Worm (Caenorhabditis elegans): Measurements from ENCODE around the gene fbxb-14.
A peak's percentile ranks its signal among the peaks of the same experiment; 100 is the strongest.

The fbxb-14 gene

DNA sequence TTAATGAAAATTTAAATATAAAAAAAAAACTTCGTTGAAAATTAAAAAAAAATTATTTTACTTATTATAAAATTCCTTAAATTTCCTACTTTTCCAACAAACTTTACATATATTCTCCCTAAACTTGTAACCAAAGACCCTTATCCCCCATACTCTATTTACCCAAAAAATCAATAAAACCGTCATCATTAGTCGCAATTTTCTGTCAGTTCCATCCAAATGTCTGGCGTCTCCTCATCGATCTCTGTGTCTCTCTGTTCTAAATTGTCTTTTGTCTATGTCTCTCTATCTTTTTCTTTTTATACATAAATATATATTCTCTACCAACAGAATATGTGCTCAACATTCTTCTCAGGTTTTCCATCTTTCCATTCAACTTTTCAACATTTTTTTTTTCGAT is 27.2 kb downstream of the fbxb-14 start:
- TF ChIP-seq hlh-6 (tag; optimal IDR thresholded peaks at IDR 0.05) (no peak), unc-55 (GFP tag; optimal IDR thresholded peaks at IDR 0.05) (peak; percentile 9), ceh-48 (tag; optimal IDR thresholded peaks at IDR 0.05) (peak; percentile 22)

DNA sequence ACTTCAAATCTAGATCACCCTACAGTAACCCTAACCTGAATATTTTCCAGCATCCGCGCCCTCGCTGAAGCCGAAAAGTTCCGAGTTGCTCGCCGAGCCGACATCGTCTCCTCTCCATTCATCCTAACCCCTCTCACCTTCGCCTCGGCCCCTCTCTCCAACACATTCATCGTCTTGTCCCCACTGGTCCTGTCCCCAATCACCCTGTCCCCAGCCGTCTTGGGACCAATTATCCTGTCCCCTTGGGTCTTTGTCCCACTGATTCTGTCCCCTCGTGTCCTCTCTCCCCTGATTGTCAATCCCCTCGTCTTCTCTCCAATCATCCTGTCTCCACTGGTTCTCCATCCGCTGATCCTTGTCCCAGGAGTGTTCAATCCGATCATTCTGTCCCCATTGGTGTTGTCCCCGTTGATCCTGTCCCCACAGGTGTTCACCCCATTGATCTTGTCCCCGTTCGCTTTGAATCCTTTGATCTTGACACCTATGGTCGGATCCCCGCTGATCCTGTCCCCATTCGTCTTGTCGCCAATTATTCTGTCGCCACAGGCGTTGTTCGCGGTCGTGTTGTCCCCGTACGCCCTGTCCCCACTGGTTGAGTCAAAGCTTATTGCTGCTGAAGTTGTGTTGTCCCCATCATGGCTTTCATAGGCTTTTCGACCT is 31.2 kb downstream of the fbxb-14 start, which contains the start of gene lips-7:
lips-7 (plus strand) TSS at position 610 of the 660 bp plus-strand sequence.
- peak; percentile 10 for TF ChIP-seq C38D4.7 (GFP tag; optimal IDR thresholded peaks at IDR 0.05)
- TF ChIP-seq mec-3 (tag; optimal IDR thresholded peaks at IDR 0.05; ENCODE audit: borderline replicate concordance) = no peak
- TF ChIP-seq C08G9.2 (tag; optimal IDR thresholded peaks at IDR 0.05) = peak; percentile 11
- no peak for TF ChIP-seq fkh-10 (GFP tag; optimal IDR thresholded peaks at IDR 0.05)
- no peak for TF ChIP-seq dmd-4 (tag; optimal IDR thresholded peaks at IDR 0.05; ENCODE audit: borderline replicate concordance)
- peak; percentile 49 for TF ChIP-seq hlh-6 (tag; optimal IDR thresholded peaks at IDR 0.05)
- TF ChIP-seq pqm-1 (tag; optimal IDR thresholded peaks at IDR 0.05) = no peak
- TF ChIP-seq ceh-34 (tag; optimal IDR thresholded peaks at IDR 0.05) = no peak
- TF ChIP-seq ceh-24 (tag; optimal IDR thresholded peaks at IDR 0.05) = no peak
- TF ChIP-seq ceh-9 (tag; optimal IDR thresholded peaks at IDR 0.05) = no peak
- no peak for TF ChIP-seq tbx-7 (tag; optimal IDR thresholded peaks at IDR 0.05)

DNA sequence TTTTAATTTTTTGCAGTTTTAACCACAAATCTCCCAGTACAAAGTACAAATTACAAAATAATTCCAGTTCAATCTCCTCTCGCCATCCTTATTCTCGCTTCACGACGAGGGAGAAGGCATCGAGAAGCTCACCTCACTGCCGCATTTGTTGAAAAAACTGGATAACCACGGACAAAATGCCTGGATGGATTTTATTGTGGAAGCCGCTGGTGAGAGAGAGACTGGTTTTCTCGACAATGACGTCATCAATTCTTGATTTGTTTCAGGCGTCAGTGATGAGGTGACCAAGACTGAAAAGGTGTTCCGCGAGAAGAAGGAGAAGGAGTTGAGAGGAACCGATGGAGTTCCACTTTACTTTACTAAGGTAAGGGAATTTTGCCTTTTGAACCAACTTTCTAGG is 33.0 kb downstream of the fbxb-14 start:
- TF ChIP-seq fax-1 (tag; optimal IDR thresholded peaks at IDR 0.05) (no peak), unc-55 (GFP tag; optimal IDR thresholded peaks at IDR 0.05) (no peak), ceh-30 (tag; optimal IDR thresholded peaks at IDR 0.05) (no peak), madf-2 (tag; optimal IDR thresholded peaks at IDR 0.05) (no peak), C08G9.2 (tag; optimal IDR thresholded peaks at IDR 0.05) (no peak), hlh-6 (tag; optimal IDR thresholded peaks at IDR 0.05) (no peak), ceh-18 (tag; optimal IDR thresholded peaks at IDR 0.05) (no peak), unc-86 (tag; optimal IDR thresholded peaks at IDR 0.05) (no peak), pax-1 (tag; optimal IDR thresholded peaks at IDR 0.05) (no peak), pqm-1 (tag; optimal IDR thresholded peaks at IDR 0.05) (no peak), lim-6 (tag; optimal IDR thresholded peaks at IDR 0.05) (no peak), ceh-9 (tag; optimal IDR thresholded peaks at IDR 0.05) (no peak), ttx-3 (tag; optimal IDR thresholded peaks at IDR 0.05) (no peak), ahr-1 (tag; optimal IDR thresholded peaks at IDR 0.05) (no peak), pag-3 (tag; optimal IDR thresholded peaks at IDR 0.05; ENCODE audit: borderline replicate concordance) (no peak), che-1 (tag; optimal IDR thresholded peaks at IDR 0.05) (no peak), fkh-10 (GFP tag; optimal IDR thresholded peaks at IDR 0.05) (no peak)

DNA sequence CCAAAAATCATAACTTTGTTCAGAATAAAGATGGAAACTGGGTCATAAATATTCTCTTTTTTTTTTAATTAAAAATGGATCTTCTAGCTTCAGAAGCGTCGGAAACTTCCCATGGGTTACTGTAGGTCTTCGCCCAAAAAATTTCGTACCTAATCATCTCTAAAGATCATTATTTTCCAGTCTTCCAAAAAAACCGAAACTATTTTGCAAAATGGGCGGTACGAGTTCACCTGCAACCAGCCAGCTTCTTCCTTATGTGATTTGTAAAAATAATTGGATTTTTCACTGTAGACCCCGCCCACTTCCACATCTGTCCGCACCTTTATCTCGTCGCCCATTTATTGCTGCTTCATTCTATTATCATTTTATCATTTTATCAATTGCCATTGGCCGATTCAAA is 36.1 kb downstream of the fbxb-14 start, which contains the start of gene mlt-10:
mlt-10 (plus strand) TSS at position 301 of the 400 bp plus-strand sequence.
- no peak for TF ChIP-seq hlh-8 (tag; optimal IDR thresholded peaks at IDR 0.05)

DNA sequence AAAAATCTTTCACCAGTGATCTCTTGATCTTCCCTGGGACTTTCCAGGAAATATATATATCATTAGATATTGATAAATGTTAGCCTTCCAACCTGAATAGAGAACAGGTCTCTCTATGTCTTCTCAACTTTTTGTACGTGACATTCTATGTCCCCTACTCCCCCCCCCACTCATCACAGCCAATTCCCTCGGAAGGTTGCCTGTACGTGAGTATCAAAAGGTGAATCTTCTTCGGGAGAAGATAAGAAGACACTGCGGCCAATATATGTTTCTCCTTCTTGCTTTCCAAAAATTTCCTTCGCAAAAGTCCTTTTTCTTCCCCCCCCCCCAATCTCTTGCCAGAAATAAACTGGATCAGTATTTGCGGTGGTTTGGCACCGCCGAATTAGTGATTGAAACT is 40.1 kb downstream of the fbxb-14 start:
- TF ChIP-seq lin-11 (tag; optimal IDR thresholded peaks at IDR 0.05) (no peak), pros-1 (tag; optimal IDR thresholded peaks at IDR 0.05) (no peak), ceh-34 (tag; optimal IDR thresholded peaks at IDR 0.05) (no peak), rnt-1 (tag; optimal IDR thresholded peaks at IDR 0.05) (no peak), sox-2 (GFP tag; IDR thresholded peaks at IDR 0.05) (no peak), F13H6.1 (tag; optimal IDR thresholded peaks at IDR 0.05) (no peak), pqm-1 (tag; optimal IDR thresholded peaks at IDR 0.05) (no peak), unc-3 (GFP tag; conservative IDR thresholded peaks at IDR 0.05) (no peak), unc-3 (tag; optimal IDR thresholded peaks at IDR 0.05) (no peak), lim-6 (tag; optimal IDR thresholded peaks at IDR 0.05) (no peak), hlh-6 (tag; optimal IDR thresholded peaks at IDR 0.05) (no peak), ceh-9 (tag; optimal IDR thresholded peaks at IDR 0.05) (no peak), ceh-18 (tag; optimal IDR thresholded peaks at IDR 0.05) (no peak), ceh-6 (GFP tag; optimal IDR thresholded peaks at IDR 0.05) (no peak), pha-4 (tag; optimal IDR thresholded peaks at IDR 0.05) (no peak), unc-55 (GFP tag; optimal IDR thresholded peaks at IDR 0.05) (no peak), nhr-11 (tag; optimal IDR thresholded peaks at IDR 0.05) (no peak)

All from whole organism, late embryonic.